Fruit fly (Drosophila melanogaster): ENCODE measurements around the gene CG11458.

The CG11458 gene

dm6 chr3L:20950136-20950499, 44.5 kb downstream of the CG11458 start (continued):
- TF ChIP-seq CG11294 (GFP tag; IDR thresholded peaks at IDR 0.05) (peak; percentile 85), CG34406 (GFP tag; optimal IDR thresholded peaks at IDR 0.05) (peak; percentile 96), CG6854 (GFP tag; optimal IDR thresholded peaks at IDR 0.05) (peak; percentile 66), CG6163 (GFP tag; IDR thresholded peaks at IDR 0.05) (peak; percentile 90), dac (GFP tag; optimal IDR thresholded peaks at IDR 0.05) (peak; percentile 57), CG3919 (GFP tag; optimal IDR thresholded peaks at IDR 0.05) (peak; percentile 97), Gug (GFP tag; IDR thresholded peaks at IDR 0.05) (peak; percentile 89), Eip78C (GFP tag) (peak; percentile 99), spab (GFP tag; optimal IDR thresholded peaks at IDR 0.05) (peak; percentile 96), CG16779 (tag; optimal IDR thresholded peaks at IDR 0.05) (peak; percentile 87), CG15336 (GFP tag; IDR thresholded peaks at IDR 0.05) (peak; percentile 91), fd59A (GFP tag; optimal IDR thresholded peaks at IDR 0.05) (peak; percentile 97), net (GFP tag; optimal IDR thresholded peaks at IDR 0.05) (peak; percentile 93), Sox15 (GFP tag; optimal IDR thresholded peaks at IDR 0.05) (peak; percentile 93), CG8319 (GFP tag; optimal IDR thresholded peaks at IDR 0.05) (peak; percentile 92), CG11762 (GFP tag; optimal IDR thresholded peaks at IDR 0.05; ENCODE audit: insufficient read depth) (peak; percentile 93), CG8632 (GFP tag; optimal IDR thresholded peaks at IDR 0.05) (peak; percentile 97), salr (GFP tag; optimal IDR thresholded peaks at IDR 0.05) (peak; percentile 89 to 95), Eip93F (GFP tag; optimal IDR thresholded peaks at IDR 0.05) (peak; percentile 76), CG10631 (GFP tag; optimal IDR thresholded peaks at IDR 0.05) (peak; percentile 99), CG8119 (GFP tag; IDR thresholded peaks at IDR 0.05) (peak; percentile 94), fd85E (GFP tag; optimal IDR thresholded peaks at IDR 0.05) (peak; percentile 77), OdsH (GFP tag; optimal IDR thresholded peaks at IDR 0.05) (peak; percentile 97)

- peak; percentile 90 for TF ChIP-seq CG31627 (GFP tag; optimal IDR thresholded peaks at IDR 0.05)
- TF ChIP-seq CG8632 (GFP tag; optimal IDR thresholded peaks at IDR 0.05), result peak; percentile 91
- peak; percentile 90 for TF ChIP-seq CG8319 (GFP tag; optimal IDR thresholded peaks at IDR 0.05)
- TF ChIP-seq CG6854 (GFP tag; optimal IDR thresholded peaks at IDR 0.05), result no peak
- peak; percentile 86 for TF ChIP-seq Sox102F (GFP tag; optimal IDR thresholded peaks at IDR 0.05)
- peak; percentile 89 for TF ChIP-seq CG11762 (GFP tag; optimal IDR thresholded peaks at IDR 0.05; ENCODE audit: insufficient read depth)
- TF ChIP-seq CG7368 (GFP tag; optimal IDR thresholded peaks at IDR 0.05), result peak; percentile 78
- TF ChIP-seq CG11294 (GFP tag; IDR thresholded peaks at IDR 0.05), result peak; percentile 43; the same call in 1 of the 2 replicates
- TF ChIP-seq Eip75B (GFP tag; optimal IDR thresholded peaks at IDR 0.05), result peak; percentile 91
- TF ChIP-seq CG16779 (tag; optimal IDR thresholded peaks at IDR 0.05), result peak; percentile 88
- peak; percentile 95 for TF ChIP-seq Sox15 (GFP tag; optimal IDR thresholded peaks at IDR 0.05)
- TF ChIP-seq net (GFP tag; optimal IDR thresholded peaks at IDR 0.05), result peak; percentile 89
- peak; percentile 94 for TF ChIP-seq OdsH (GFP tag; optimal IDR thresholded peaks at IDR 0.05)
- TF ChIP-seq CG3919 (GFP tag; optimal IDR thresholded peaks at IDR 0.05), result peak; percentile 96
- TF ChIP-seq Met (GFP tag; optimal IDR thresholded peaks at IDR 0.05), result peak; percentile 91
- TF ChIP-seq pdm3 (GFP tag; optimal IDR thresholded peaks at IDR 0.05), result peak; percentile 94
- peak; percentile 6 for TF ChIP-seq fd85E (GFP tag; optimal IDR thresholded peaks at IDR 0.05)
- peak; percentile 71; the same call in 1 of the 3 replicates for TF ChIP-seq CG6163 (GFP tag; IDR thresholded peaks at IDR 0.05)
- TF ChIP-seq Hr39 (GFP tag; optimal IDR thresholded peaks at IDR 0.05), result peak; percentile 90
- TF ChIP-seq CG10669 (GFP tag; optimal IDR thresholded peaks at IDR 0.05), result peak; percentile 96
- peak; percentile 96 for TF ChIP-seq CG6808 (GFP tag; optimal IDR thresholded peaks at IDR 0.05)
- TF ChIP-seq CG6792 (GFP tag; optimal IDR thresholded peaks at IDR 0.05), result peak; percentile 91
- TF ChIP-seq Hr38 (GFP tag; optimal IDR thresholded peaks at IDR 0.05), result no peak
- peak; percentile 98 for TF ChIP-seq spab (GFP tag; optimal IDR thresholded peaks at IDR 0.05)
- peak; percentile 90 for TF ChIP-seq lz (GFP tag; optimal IDR thresholded peaks at IDR 0.05)
- peak; percentile 95 for TF ChIP-seq CG34406 (GFP tag; optimal IDR thresholded peaks at IDR 0.05)
- peak; percentile 61 for TF ChIP-seq eg (GFP tag; IDR thresholded peaks at IDR 0.05)
- peak; percentile 84 for TF ChIP-seq CG1621 (tag; optimal IDR thresholded peaks at IDR 0.05)
- peak; percentile 94 for TF ChIP-seq acj6 (GFP tag; optimal IDR thresholded peaks at IDR 0.05)
- peak; percentile 94 for TF ChIP-seq Sox14 (GFP tag; optimal IDR thresholded peaks at IDR 0.05)
- peak; percentile 87 for TF ChIP-seq cyc (GFP tag; optimal IDR thresholded peaks at IDR 0.05)
- no peak for TF ChIP-seq fkh (GFP tag; optimal IDR thresholded peaks at IDR 0.05)
- TF ChIP-seq Blimp-1 (GFP tag; optimal IDR thresholded peaks at IDR 0.05), result peak; percentile 74
- TF ChIP-seq CG32006 (GFP tag; optimal IDR thresholded peaks at IDR 0.05), result peak; percentile 94
- peak; percentile 93 for TF ChIP-seq achi (GFP tag; optimal IDR thresholded peaks at IDR 0.05)
- peak; percentile 88 for TF ChIP-seq Smox (GFP tag; optimal IDR thresholded peaks at IDR 0.05)
- peak; percentile 83 for TF ChIP-seq Ets21C (GFP tag; optimal IDR thresholded peaks at IDR 0.05)
- peak; percentile 89 for TF ChIP-seq CG11902 (GFP tag; optimal IDR thresholded peaks at IDR 0.05)
- TF ChIP-seq Eip78C (GFP tag), result peak; percentile 99
- TF ChIP-seq salr (GFP tag; optimal IDR thresholded peaks at IDR 0.05), result peak; percentile 84 to 94
Observed at dm6 chr3L:20950520-20951135, 45.0 kb downstream of the CG11458 start.

All from whole organism, prepupa.